Fruit fly (Drosophila melanogaster): ENCODE data around the gene Nuf2.

Nuf2 gene

DNA sequence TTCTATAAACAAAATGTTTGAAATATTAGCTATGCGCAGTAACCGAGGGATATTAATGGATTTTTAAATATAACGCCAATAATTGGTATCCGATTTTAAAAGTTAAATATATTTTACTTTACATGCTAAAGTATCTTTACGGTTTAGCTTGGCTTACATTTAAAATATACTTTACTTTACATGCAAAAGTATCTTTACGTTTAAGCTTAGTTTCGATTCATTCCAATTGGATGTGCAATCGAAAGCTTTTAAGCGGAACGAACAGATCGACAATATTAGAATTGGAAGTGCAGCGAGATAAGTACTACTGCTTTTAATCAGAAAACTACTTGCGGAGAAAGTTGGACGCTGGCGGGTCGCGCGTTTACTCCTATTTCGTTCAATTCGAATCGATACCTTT lies 36.6 kb downstream of the Nuf2 start:
- TF ChIP-seq Dll (optimal IDR thresholded peaks at IDR 0.05) (no peak), CG8478 (optimal IDR thresholded peaks at IDR 0.05) (no peak), pan (optimal IDR thresholded peaks at IDR 0.05) (no peak), usp (GFP tag; optimal IDR thresholded peaks at IDR 0.05) (no peak), psq (optimal IDR thresholded peaks at IDR 0.05) (no peak), EcR (GFP tag; optimal IDR thresholded peaks at IDR 0.05) (no peak)

DNA sequence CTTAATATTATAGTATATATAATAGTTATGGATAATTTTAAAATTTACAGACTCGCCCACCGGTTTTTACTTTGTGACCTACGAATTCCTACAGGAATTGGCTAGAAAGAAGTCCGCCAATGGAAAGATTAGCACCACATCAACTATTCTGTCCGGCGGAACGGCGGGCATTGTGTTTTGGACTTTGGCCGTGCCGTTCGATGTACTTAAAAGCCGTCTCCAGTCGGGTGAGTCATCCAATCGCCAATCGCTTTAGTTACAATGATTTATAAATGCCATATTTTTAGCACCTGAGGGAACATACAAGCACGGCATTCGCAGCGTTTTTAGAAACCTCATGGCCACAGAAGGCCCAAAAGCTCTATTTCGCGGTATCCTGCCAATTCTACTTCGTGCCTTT lies 37.2 kb downstream of the Nuf2 start:
- TF ChIP-seq psq (optimal IDR thresholded peaks at IDR 0.05) (no peak), CG8478 (optimal IDR thresholded peaks at IDR 0.05) (no peak), pan (optimal IDR thresholded peaks at IDR 0.05) (no peak)

DNA sequence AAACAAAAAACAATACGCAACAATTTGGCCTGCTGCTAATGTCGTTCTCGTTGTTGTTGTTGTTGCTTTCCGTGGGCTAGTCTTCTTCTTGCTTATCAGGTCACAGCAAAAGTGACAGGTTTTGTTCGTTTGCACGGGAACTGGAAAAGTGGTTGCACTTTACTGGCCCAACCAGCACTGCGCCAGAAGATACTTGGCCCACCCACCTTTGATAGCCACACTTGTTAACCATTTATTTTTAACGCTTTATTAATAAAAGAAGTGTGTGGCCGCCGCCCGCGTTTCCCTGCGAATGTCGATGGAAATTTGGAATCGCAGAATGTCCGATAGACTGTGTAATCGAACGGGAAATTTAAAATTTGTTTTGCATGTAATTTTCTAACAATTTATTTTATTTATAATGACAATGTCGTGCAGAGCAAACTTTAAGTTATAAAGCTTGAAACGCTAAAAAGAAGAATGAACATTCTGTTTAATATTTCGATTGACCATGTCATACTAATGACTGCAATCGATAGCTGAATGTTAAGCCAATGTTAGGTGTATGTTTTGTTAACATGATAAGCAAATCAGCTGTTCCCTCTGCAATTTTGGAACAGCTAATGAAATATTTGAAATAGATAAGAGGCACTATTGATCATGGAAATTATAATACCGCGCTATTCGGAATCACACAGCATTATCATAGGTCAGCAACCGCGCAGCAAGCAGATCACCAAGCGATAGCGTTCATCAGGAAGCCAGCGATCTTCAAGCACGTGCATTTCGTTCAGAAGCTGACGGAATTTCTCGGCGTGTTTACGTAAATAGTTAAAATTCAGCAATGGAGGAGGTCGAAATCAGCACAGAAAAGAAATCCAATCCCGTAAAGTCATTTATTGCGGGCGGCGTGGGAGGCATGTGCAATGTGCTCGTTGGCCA lies 38.4 kb downstream of the Nuf2 start, which contains the start of the genes CG31908 and MME1:
Gene CG31908, minus strand, starts transcription at position 402 of the 921 bp plus-strand sequence.
Gene MME1, plus strand, starts transcription at position 539 of the 921 bp plus-strand sequence.
- no peak for TF ChIP-seq psq (optimal IDR thresholded peaks at IDR 0.05)

DNA sequence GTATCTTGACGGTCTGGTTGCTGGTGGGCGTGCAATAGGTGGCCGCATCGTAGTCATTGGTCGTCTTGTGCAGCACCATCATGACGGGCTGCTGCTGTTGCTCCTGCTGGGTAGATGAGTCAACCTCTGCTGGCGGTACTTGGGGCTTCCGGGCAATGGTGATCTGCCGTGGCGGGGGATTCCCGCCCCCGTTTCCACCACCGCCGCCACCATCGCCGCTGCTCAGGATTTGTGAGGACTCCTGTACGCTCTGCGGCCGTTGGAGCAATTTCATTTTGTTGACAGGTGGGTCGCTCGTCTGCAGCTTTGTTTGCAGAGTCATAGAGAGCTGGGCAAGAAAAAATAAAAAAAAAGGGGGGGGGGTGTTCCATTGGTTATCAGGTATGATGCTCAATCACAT lies 39.3 kb downstream of the Nuf2 start:
- TF ChIP-seq EcR (GFP tag; optimal IDR thresholded peaks at IDR 0.05) (no peak), usp (GFP tag; optimal IDR thresholded peaks at IDR 0.05) (no peak), Dll (optimal IDR thresholded peaks at IDR 0.05) (no peak), pan (optimal IDR thresholded peaks at IDR 0.05) (no peak), CG8478 (optimal IDR thresholded peaks at IDR 0.05) (no peak), psq (optimal IDR thresholded peaks at IDR 0.05) (no peak)

DNA sequence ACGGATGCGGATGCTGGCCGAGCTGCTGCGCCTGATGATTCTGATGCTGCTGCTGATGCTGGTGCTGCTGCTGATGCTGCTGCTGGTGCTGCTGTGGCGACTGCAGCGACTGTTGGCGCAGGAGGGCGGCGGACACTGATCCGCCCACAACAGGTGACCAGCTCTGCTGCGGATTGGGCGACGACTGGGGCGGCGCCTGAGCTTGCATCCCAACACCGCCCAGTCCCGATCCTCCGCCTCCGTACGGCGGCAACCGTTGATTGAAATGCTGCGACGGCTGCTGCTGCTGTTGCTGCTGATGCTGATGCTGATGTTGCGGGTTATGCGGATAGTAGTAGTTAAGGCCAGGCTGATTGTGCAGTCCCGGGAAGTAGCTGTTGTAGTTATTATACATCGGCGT lies 40.4 kb downstream of the Nuf2 start:
- no peak for TF ChIP-seq Dll (optimal IDR thresholded peaks at IDR 0.05)

DNA sequence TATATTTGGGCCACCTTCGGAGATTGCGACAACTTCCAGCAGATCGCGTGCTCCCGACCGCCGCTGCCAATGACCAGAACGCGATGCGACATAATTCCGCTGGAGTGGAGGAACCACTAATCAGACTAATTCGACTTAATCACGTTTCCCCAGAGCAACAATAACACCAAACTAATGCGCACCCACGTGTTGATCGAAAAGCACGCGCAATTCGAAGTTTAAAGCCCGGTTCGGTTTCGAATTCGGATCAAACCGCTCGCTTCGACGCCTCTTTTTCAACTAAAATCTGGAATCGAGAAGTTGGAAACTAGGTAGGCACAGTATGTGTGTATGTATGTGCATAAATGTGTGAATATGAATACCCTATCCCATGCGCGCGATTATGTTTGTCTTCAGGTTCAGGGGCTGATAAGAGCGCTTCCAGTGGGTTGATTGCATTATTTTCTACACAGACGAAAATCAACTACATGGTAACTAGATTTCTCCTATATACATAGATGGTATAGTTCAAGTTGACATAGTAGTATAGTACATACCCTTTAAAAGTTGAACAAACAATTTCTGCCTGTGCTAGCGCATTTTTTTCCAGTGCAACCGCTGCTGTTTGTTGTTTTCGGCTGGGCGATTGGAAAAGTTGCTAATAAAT lies 41.9 kb downstream of the Nuf2 start, which contains the start of gene Gart:
Gene Gart, minus strand, starts transcription at position 285 of the 646 bp plus-strand sequence.
- no peak for TF ChIP-seq CG8478 (optimal IDR thresholded peaks at IDR 0.05)
- TF ChIP-seq Dll (optimal IDR thresholded peaks at IDR 0.05) = no peak
- no peak for TF ChIP-seq psq (optimal IDR thresholded peaks at IDR 0.05)
- no peak for TF ChIP-seq pan (optimal IDR thresholded peaks at IDR 0.05)
- no peak for TF ChIP-seq EcR (GFP tag; optimal IDR thresholded peaks at IDR 0.05)
- TF ChIP-seq usp (GFP tag; optimal IDR thresholded peaks at IDR 0.05) = no peak

DNA sequence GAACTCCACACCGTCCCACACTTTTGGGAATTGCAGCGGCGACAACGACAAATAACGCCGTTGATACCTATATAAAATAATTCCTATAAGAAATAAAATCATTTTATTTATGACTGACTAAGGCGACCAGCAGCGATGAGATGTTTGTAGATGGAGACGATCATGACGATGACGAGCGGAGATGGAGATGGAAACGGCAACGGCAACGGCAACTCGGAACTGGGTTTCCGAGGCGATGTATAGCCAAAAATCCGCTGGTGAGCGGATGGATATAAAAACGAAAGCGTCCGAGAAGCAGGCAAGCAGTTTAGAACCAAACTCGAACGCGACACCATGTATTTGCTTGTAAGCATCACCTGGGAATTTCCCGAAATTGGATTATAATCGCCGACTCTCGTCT lies 44.3 kb downstream of the Nuf2 start, which contains the start of gene Pcp:
Gene Pcp, plus strand, starts transcription at position 301 of the 400 bp plus-strand sequence.
- TF ChIP-seq CG8478 (optimal IDR thresholded peaks at IDR 0.05) (no peak), pan (optimal IDR thresholded peaks at IDR 0.05) (no peak)

All from whole organism.